Fruit fly (Drosophila melanogaster) Kc167 (cell line): Measurements from ENCODE around the gene Inx3.

Source experiments
- Myc ChIP-seq: fragments of >200 bp; optimal IDR thresholded peaks from 2 replicates; lab custom pipeline; 2017; ENCODE audit warnings: missing external identifiers
- Sin3A ChIP-seq: fragments of >200 bp; optimal IDR thresholded peaks from 2 replicates; lab custom pipeline; 2018; ENCODE audit warnings: missing external identifiers
- h ChIP-seq: fragments of >200 bp; optimal IDR thresholded peaks from 3 replicates; lab custom pipeline; 2018; ENCODE audit warnings: missing external identifiers
- insv ChIP-seq: fragments of >200 bp; optimal IDR thresholded peaks from 3 replicates; lab custom pipeline; 2018; ENCODE audit warnings: missing external identifiers
- psq ChIP-seq: fragments of >200 bp; optimal IDR thresholded peaks from 2 replicates; lab custom pipeline; 2017; ENCODE audit warnings: missing external identifiers
- ttk ChIP-seq: sonication (Bioruptor generic); optimal IDR thresholded peaks from 2 replicates; lab custom pipeline; 2017; ENCODE audit warnings: missing external identifiers

DNA sequence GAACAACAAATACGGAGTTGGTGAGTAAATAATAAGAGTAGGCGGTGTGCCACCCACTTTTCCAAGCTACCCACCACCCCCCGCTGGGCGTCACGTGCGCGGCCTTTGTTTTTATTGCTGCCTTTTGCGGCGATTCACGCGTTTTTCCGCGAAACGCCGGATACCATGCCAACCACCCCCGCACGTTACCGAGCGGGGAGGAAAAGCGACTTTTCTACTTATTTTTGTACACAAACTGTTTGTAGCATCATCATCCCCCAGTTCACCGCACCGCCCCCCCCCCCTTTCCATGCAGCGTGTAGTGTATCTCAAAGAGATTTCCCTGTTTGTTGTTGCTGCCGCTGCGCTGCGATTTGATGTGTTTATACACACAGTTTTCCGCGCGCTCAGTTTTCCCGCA, 13.3 kb downstream of the Inx3 start:
- TF ChIP-seq psq, result no peak
- no peak for TF ChIP-seq ttk (lab: Kevin White, UChicago)
- no peak for TF ChIP-seq Sin3A (lab: Kevin White, UChicago)
- TF ChIP-seq h (lab: Kevin White, UChicago), result no peak
- no peak for TF ChIP-seq Myc (lab: Kevin White, UChicago)
- TF ChIP-seq insv (lab: Kevin White, UChicago), result no peak
